Worm (Caenorhabditis elegans): ENCODE results near the gene F10B5.3.

DNA sequence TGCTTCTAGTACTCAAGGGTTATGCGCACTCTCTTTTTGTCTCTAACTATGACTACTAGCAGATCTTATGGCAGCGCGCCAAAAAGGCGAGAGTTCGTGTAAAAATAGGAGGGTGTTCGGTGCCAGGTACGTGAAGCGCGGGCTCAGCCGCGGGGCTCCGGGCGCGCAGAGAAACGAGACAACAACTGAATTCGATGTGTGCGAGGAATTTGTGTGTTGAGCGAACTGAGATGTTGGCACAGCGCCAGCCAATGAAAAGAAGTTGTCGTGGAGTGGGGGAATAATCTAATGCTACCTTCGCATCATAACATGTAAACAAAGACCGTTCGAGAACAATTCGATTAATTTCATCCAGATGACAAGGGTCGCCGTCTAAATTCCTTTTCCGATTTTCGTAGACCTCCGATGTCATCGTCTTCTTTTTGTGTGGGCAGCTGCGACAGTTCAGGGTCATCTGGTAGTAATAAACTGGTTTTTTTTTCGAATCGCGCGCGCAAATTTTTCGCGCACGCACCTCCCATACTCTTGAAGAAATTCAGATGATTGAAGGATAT lies 18.3 kb downstream of the F10B5.3 start:
- TF ChIP-seq mep-1 (tag; optimal IDR thresholded peaks at IDR 0.05), result peak; percentile 25
- TF ChIP-seq tra-1 (GFP tag; IDR thresholded peaks at IDR 0.05), result 0 out of 2 replicates have a peak, but pooled peaks have one; percentile 15
- TF ChIP-seq pha-4 (GFP tag; IDR thresholded peaks at IDR 0.05), result no peak
- TF ChIP-seq pha-4 (tag; optimal IDR thresholded peaks at IDR 0.05), result no peak
